Worm (Caenorhabditis elegans): ENCODE measurements around the gene che-6.

- TF ChIP-seq him-1 (tag; optimal IDR thresholded peaks at IDR 0.05) (no peak), dao-5 (tag; optimal IDR thresholded peaks at IDR 0.05) (no peak), W03F9.2 (tag; optimal IDR thresholded peaks at IDR 0.05) (no peak)
These were observed 4.5 kb downstream of the che-6 start for ce11 chrIV:2106708-2107107.
